Worm (Caenorhabditis elegans): ENCODE results near the gene F18A11.3.

The F18A11.3 gene

DNA sequence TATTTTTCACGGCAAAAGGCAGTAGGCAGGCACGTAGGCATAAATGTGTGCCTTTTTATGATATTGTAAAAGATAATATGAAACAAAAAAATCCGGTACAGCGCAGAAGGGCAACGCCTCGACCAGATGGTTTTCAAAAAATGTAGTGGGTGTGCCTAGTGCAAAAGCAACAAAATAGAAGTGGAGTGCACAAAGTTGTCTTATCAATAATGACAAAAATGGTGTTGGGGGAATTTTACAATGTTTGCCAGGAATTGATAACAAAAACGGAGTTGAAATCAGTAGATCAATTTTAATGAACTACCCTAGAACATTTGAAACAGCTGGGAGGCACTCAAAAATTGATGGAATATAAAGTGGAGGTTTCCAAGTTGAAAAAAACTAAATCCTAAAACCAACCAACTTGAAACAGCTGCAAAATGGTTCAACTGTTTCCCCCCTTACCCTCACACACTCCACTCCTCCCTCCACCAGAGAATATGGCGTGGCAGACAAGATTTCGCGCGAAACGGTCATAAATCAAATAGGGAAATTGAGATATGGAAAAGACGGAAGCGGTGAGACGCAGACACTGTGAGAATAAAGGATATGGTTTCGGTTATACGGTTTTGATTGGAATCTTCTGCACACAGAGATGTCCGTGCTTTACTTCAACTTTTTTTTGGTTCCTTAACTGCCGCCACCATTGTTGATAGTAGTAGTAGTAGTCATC is 32.3 kb downstream of the F18A11.3 start:
- TF ChIP-seq let-526 (GFP tag; IDR thresholded peaks at IDR 0.05) (no peak), nhr-80 (tag; optimal IDR thresholded peaks at IDR 0.05) (peak; percentile 52)

DNA sequence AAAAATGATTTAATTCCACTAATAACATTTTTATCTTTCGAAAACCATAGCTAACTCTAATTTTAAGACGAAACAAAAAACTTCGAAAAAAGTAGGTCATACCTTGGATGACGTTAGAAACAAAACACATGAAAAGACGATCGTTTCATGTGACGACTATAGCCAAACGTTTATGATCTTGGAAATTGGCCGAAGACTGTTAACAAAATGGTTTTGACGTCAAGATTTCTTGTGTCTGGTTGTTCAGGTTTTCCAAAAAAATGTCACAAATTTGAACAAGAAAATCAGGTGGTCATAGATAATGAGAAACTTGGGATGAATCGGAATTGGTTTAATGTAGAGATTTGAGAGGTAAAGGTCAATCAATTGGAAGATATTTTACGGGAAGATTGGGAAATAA is 33.4 kb downstream of the F18A11.3 start:
- no peak for TF ChIP-seq lin-40 (tag; optimal IDR thresholded peaks at IDR 0.05)
- TF ChIP-seq snpc-1.3 (tag; optimal IDR thresholded peaks at IDR 0.05; ENCODE audit: insufficient read depth) = no peak
- no peak for TF ChIP-seq ztf-6 (GFP tag; IDR thresholded peaks at IDR 0.05)
- TF ChIP-seq egrh-3 (GFP tag; IDR thresholded peaks at IDR 0.05) = no peak
- TF ChIP-seq sea-2 (GFP tag; IDR thresholded peaks at IDR 0.05) = no peak
- TF ChIP-seq die-1 (tag; optimal IDR thresholded peaks at IDR 0.05) = no peak
- TF ChIP-seq nfya-1 (tag; optimal IDR thresholded peaks at IDR 0.05; ENCODE audit: borderline replicate concordance, insufficient read depth) = no peak
- no peak for TF ChIP-seq lag-1 (GFP tag; IDR thresholded peaks at IDR 0.05)
- no peak for TF ChIP-seq B0035.1 (tag; optimal IDR thresholded peaks at IDR 0.05)
- no peak for TF ChIP-seq K11D2.4 (GFP tag; IDR thresholded peaks at IDR 0.05)
- no peak for TF ChIP-seq zim-3 (tag; optimal IDR thresholded peaks at IDR 0.05)
- TF ChIP-seq athp-1 (tag; optimal IDR thresholded peaks at IDR 0.05) = no peak
- no peak for TF ChIP-seq hsf-1 (GFP tag; IDR thresholded peaks at IDR 0.05)
- no peak for TF ChIP-seq cebp-1 (GFP tag; IDR thresholded peaks at IDR 0.05)
- no peak for TF ChIP-seq cebp-1 (tag; optimal IDR thresholded peaks at IDR 0.05)
- TF ChIP-seq F55B11.4 (tag; optimal IDR thresholded peaks at IDR 0.05; ENCODE audit: borderline replicate concordance, insufficient read depth) = no peak
- TF ChIP-seq attf-3 (GFP tag; conservative IDR thresholded peaks at IDR 0.05) = no peak
- TF ChIP-seq akir-1 (GFP tag; optimal IDR thresholded peaks at IDR 0.05) = no peak

DNA sequence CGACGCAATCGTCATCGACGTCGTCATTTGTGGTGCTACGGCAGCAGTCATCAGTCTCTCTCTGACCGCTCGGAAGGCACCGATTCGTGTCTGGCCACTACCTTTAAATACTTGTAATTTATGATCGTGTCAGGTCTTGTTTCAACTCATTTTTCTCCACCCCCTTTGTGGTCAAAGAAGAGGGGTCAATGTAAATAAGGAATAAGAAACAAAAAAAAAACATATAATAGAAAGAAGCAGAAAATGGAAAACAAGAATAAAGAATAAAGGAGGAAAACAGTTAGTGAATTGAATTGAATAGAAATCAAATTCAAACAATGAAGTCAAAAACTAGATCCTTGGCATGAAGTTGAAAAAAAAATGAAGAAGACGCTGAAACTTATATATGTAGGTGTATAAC is 35.9 kb downstream of the F18A11.3 start, which contains the start of gene Y38F1A.8:
TSS of gene Y38F1A.8 (minus strand) at position 101 of the 400 bp plus-strand sequence.
- TF ChIP-seq xnd-1 (tag; optimal IDR thresholded peaks at IDR 0.05) (no peak), ztf-25 (GFP tag; IDR thresholded peaks at IDR 0.05) (0 out of 2 replicates have a peak, but pooled peaks have one; percentile 15)

DNA sequence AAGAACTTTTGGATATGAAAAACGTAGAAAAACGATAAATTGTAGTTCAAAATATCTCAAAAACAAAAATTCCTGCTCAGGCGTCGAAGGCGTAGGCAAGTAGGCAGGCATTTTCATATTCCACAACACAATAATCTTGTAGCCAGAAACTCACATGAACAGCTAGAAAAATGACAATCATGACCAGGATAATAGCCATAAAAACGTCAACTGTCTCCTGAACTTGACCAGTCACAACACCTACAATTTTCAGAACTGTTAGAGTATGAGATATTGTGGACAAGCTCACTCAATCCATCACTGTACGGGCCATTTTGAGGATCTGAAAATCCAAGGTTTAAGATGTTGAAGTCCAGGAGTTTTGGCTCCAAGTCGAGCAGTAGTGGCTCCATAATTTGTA is 39.2 kb downstream of the F18A11.3 start, which contains the start of gene Y38F1A.7:
TSS of gene Y38F1A.7 (minus strand) at position 392 of the 400 bp plus-strand sequence.
- TF ChIP-seq snpc-1.1 (tag; optimal IDR thresholded peaks at IDR 0.05; ENCODE audit: insufficient read depth) (no peak), ceh-40 (GFP tag; IDR thresholded peaks at IDR 0.05) (no peak), K12H6.12 (tag; optimal IDR thresholded peaks at IDR 0.05) (no peak), hlh-12 (tag; optimal IDR thresholded peaks at IDR 0.05) (no peak), madf-8 (GFP tag; conservative IDR thresholded peaks at IDR 0.05) (no peak), lir-1 (GFP tag; conservative IDR thresholded peaks at IDR 0.05) (no peak), rcor-1 (GFP tag; IDR thresholded peaks at IDR 0.05) (no peak), pbrm-1 (GFP tag; IDR thresholded peaks at IDR 0.05) (no peak), C17E4.6 (GFP tag; IDR thresholded peaks at IDR 0.05) (no peak), chd-7 (tag; optimal IDR thresholded peaks at IDR 0.05) (no peak), attf-5 (GFP tag; optimal IDR thresholded peaks at IDR 0.05) (no peak), ccch-3 (GFP tag; optimal IDR thresholded peaks at IDR 0.05) (no peak), Y53F4B.3 (GFP tag; IDR thresholded peaks at IDR 0.05) (no peak), F52B5.7 (tag; optimal IDR thresholded peaks at IDR 0.05) (no peak), ztf-6 (GFP tag; IDR thresholded peaks at IDR 0.05) (no peak), unc-130 (GFP tag; optimal IDR thresholded peaks at IDR 0.05) (no peak), dpff-1 (tag; optimal IDR thresholded peaks at IDR 0.05) (no peak), attf-3 (GFP tag; conservative IDR thresholded peaks at IDR 0.05) (no peak)

All from whole organism, young adult.